Fruit fly (Drosophila melanogaster) whole organism, embryonic: ENCODE results near the gene galene.

Experiments used
- B-H2 ChIP-seq: fragments of 200-800 bp; sonication (Bioruptor generic); optimal IDR thresholded peaks from 2 replicates; lab custom pipeline; 2018; ENCODE audit warnings: missing biosample characterization, mild to moderate bottlenecking, missing genetic modification characterization
- CG10267 ChIP-seq: fragments of 200-800 bp; sonication (Bioruptor generic); optimal IDR thresholded peaks from 2 replicates; lab custom pipeline; 2018; ENCODE audit warnings: missing biosample characterization, mild to moderate bottlenecking, missing genetic modification characterization, moderate library complexity
- CG10274 ChIP-seq: fragments of 200-800 bp; sonication (Bioruptor generic); optimal IDR thresholded peaks from 3 replicates; lab custom pipeline; 2017; ENCODE audit warnings: missing biosample characterization, mild to moderate bottlenecking, missing genetic modification characterization
- CG10959 ChIP-seq: fragments of 200-800 bp; sonication (Bioruptor generic); IDR thresholded peaks from 2 replicates; pipeline ENCODE4 v1.3.6; 2022; ENCODE audit warnings: missing biosample characterization, missing genetic modification characterization
- CG12236 ChIP-seq: fragments of 200-800 bp; sonication (Bioruptor generic); optimal IDR thresholded peaks from 2 replicates; lab custom pipeline; 2016; ENCODE audit warnings: missing biosample characterization, missing genetic modification characterization
- CG12299 ChIP-seq: fragments of 200-800 bp; sonication (Bioruptor generic); optimal IDR thresholded peaks from 2 replicates; lab custom pipeline; 2018; ENCODE audit warnings: missing biosample characterization, mild to moderate bottlenecking, missing genetic modification characterization
- CG14050 ChIP-seq: fragments of 200-800 bp; sonication (Bioruptor generic); IDR thresholded peaks from 3 replicates; pipeline ENCODE4 v1.3.6; 2022; ENCODE audit warnings: missing biosample characterization, missing genetic modification characterization
- CG15011 ChIP-seq: fragments of 200-800 bp; sonication (Bioruptor generic); optimal IDR thresholded peaks from 3 replicates; lab custom pipeline; 2018; ENCODE audit warnings: missing biosample characterization, mild to moderate bottlenecking, missing genetic modification characterization
- CG2120 ChIP-seq: fragments of 200-800 bp; sonication (Bioruptor generic); optimal IDR thresholded peaks from 3 replicates; lab custom pipeline; 2016; ENCODE audit warnings: missing biosample characterization, missing genetic modification characterization
- CG3065 ChIP-seq: fragments of 200-800 bp; sonication (Bioruptor generic); optimal IDR thresholded peaks from 2 replicates; lab custom pipeline; 2016; ENCODE audit warnings: missing biosample characterization, missing genetic modification characterization
- CG3163 ChIP-seq: fragments of 200-800 bp; sonication (Bioruptor generic); optimal IDR thresholded peaks from 3 replicates; lab custom pipeline; 2016; ENCODE audit warnings: missing biosample characterization, missing genetic modification characterization
- CG6813 ChIP-seq: fragments of 200-800 bp; sonication (Bioruptor generic); optimal IDR thresholded peaks from 2 replicates; lab custom pipeline; 2017; ENCODE audit warnings: missing biosample characterization, missing genetic modification characterization, mild to moderate bottlenecking, moderate library complexity, missing genetic modification reagents
- CG8290 ChIP-seq, 3 experiments: fragments of 200-800 bp; sonication (Bioruptor generic); optimal IDR thresholded peaks; 2 replicates each; lab custom pipeline; 2016 to 2019; ENCODE audit warnings: missing biosample characterization in 3 of 3, missing genetic modification characterization in 3 of 3, mild to moderate bottlenecking in 2 of 3, moderate library complexity in 1 of 3
- Chrac-16 ChIP-seq: fragments of 200-800 bp; sonication (Bioruptor generic); optimal IDR thresholded peaks from 3 replicates; lab custom pipeline; 2016; ENCODE audit warnings: missing biosample characterization, missing genetic modification characterization
- Dll ChIP-seq: fragments of 200-800 bp; sonication (Bioruptor generic); IDR thresholded peaks from 4 replicates; pipeline ENCODE4 v1.3.6; 2022; ENCODE audit warnings: missing biosample characterization, missing genetic modification characterization; ENCODE audit not compliant: partially characterized antibody
- Dref ChIP-seq: fragments of 200-800 bp; sonication (Bioruptor generic); IDR thresholded peaks from 2 replicates; pipeline ENCODE4 v1.3.6; 2022; ENCODE audit warnings: missing biosample characterization, missing genetic modification characterization
- ERR ChIP-seq: fragments of 200-800 bp; sonication (Bioruptor generic); optimal IDR thresholded peaks from 2 replicates; lab custom pipeline; 2016; ENCODE audit warnings: missing biosample characterization, missing genetic modification characterization
- Gsc ChIP-seq: fragments of 200-800 bp; sonication (Bioruptor generic); IDR thresholded peaks from 2 replicates; pipeline ENCODE4 v1.3.6; 2022; ENCODE audit warnings: missing biosample characterization, missing genetic modification characterization
- H2.0 ChIP-seq: fragments of 200-800 bp; sonication (Bioruptor generic); IDR thresholded peaks from 2 replicates; pipeline ENCODE4 v1.3.6; 2022; ENCODE audit warnings: missing biosample characterization, missing genetic modification characterization
- HHEX ChIP-seq: fragments of 200-800 bp; sonication (Bioruptor generic); optimal IDR thresholded peaks from 3 replicates; lab custom pipeline; 2017; ENCODE audit warnings: missing biosample characterization, mild to moderate bottlenecking, missing genetic modification characterization, missing genetic modification reagents
- HLH4C ChIP-seq: fragments of 200-800 bp; sonication (Bioruptor generic); IDR thresholded peaks from 3 replicates; pipeline ENCODE4 v1.3.6; 2022; ENCODE audit warnings: missing biosample characterization, missing genetic modification characterization; ENCODE audit not compliant: partially characterized antibody
- HmgZ ChIP-seq: fragments of 200-800 bp; sonication (Bioruptor generic); optimal IDR thresholded peaks from 2 replicates; lab custom pipeline; 2018; ENCODE audit warnings: missing biosample characterization, mild to moderate bottlenecking, missing genetic modification characterization
- Neu2 ChIP-seq: fragments of 200-800 bp; sonication (Bioruptor generic); optimal IDR thresholded peaks from 3 replicates; lab custom pipeline; 2016; ENCODE audit warnings: missing biosample characterization, missing genetic modification characterization, borderline replicate concordance
- Oli ChIP-seq: fragments of 200-800 bp; sonication (Bioruptor generic); optimal IDR thresholded peaks from 2 replicates; lab custom pipeline; 2018; ENCODE audit warnings: missing biosample characterization, mild to moderate bottlenecking, missing genetic modification characterization, moderate library complexity
- Rfx ChIP-seq: fragments of 200-800 bp; sonication (Bioruptor generic); IDR thresholded peaks from 2 replicates; pipeline ENCODE4 v1.3.6; 2022; ENCODE audit warnings: missing biosample characterization, missing genetic modification characterization
- Spps ChIP-seq: fragments of 200-800 bp; sonication (Bioruptor generic); optimal IDR thresholded peaks from 2 replicates; lab custom pipeline; 2018; ENCODE audit warnings: missing biosample characterization, mild to moderate bottlenecking, missing genetic modification characterization
- Ssrp ChIP-seq: fragments of 200-800 bp; sonication (Bioruptor generic); optimal IDR thresholded peaks from 2 replicates; lab custom pipeline; 2018; ENCODE audit warnings: missing biosample characterization, mild to moderate bottlenecking, missing genetic modification characterization, moderate library complexity
- Stat92E ChIP-seq, 3 experiments: fragments of >200 bp in 2 of 3; fragments of 200-800 bp in 1 of 3; sonication (Bioruptor generic) in 1 of 3; optimal IDR thresholded peaks; 2 replicates each; lab custom pipeline; 2017 to 2019; ENCODE audit warnings: missing biosample characterization in 3 of 3, missing genetic modification characterization in 3 of 3, mild to moderate bottlenecking in 1 of 3, moderate library complexity in 1 of 3
- ase ChIP-seq: fragments of 200-800 bp; sonication (Bioruptor generic); IDR thresholded peaks from 3 replicates; pipeline ENCODE4 v1.3.6; 2022; ENCODE audit warnings: missing biosample characterization, missing genetic modification characterization
- bowl ChIP-seq: fragments of 200-800 bp; sonication (Bioruptor generic); IDR thresholded peaks from 2 replicates; pipeline ENCODE4 v1.3.6; 2022; ENCODE audit warnings: missing biosample characterization, missing genetic modification characterization
- btn ChIP-seq: fragments of 200-800 bp; sonication (Bioruptor generic); optimal IDR thresholded peaks from 2 replicates; lab custom pipeline; 2016; ENCODE audit warnings: missing biosample characterization, missing genetic modification characterization
- exex ChIP-seq: fragments of 200-800 bp; sonication (Bioruptor generic); optimal IDR thresholded peaks from 4 replicates; lab custom pipeline; 2018; ENCODE audit warnings: missing biosample characterization, mild to moderate bottlenecking, missing genetic modification characterization, moderate library complexity
- fd3F ChIP-seq: fragments of 200-800 bp; sonication (Bioruptor generic); optimal IDR thresholded peaks from 2 replicates; lab custom pipeline; 2018; ENCODE audit warnings: missing biosample characterization, mild to moderate bottlenecking, missing genetic modification characterization, moderate library complexity
- grn ChIP-seq: fragments of 200-800 bp; sonication (Bioruptor generic); optimal IDR thresholded peaks from 3 replicates; lab custom pipeline; 2017; ENCODE audit warnings: missing biosample characterization, missing genetic modification characterization
- ind ChIP-seq: fragments of 200-800 bp; sonication (Bioruptor generic); optimal IDR thresholded peaks from 3 replicates; lab custom pipeline; 2016; ENCODE audit warnings: missing biosample characterization, missing genetic modification characterization
- lmd ChIP-seq: fragments of 200-800 bp; sonication (Bioruptor generic); IDR thresholded peaks from 2 replicates; pipeline ENCODE4 v1.3.6; 2022; ENCODE audit warnings: missing biosample characterization, missing genetic modification characterization
- nerfin-1 ChIP-seq: fragments of 200-800 bp; sonication (Bioruptor generic); optimal IDR thresholded peaks from 3 replicates; lab custom pipeline; 2019; ENCODE audit warnings: missing biosample characterization, mild to moderate bottlenecking, missing genetic modification characterization, moderate library complexity
- otp ChIP-seq: fragments of 200-800 bp; sonication (Bioruptor generic); IDR thresholded peaks from 3 replicates; pipeline ENCODE4, ENCODE4 v1.3.6; 2022; ENCODE audit warnings: missing biosample characterization, missing genetic modification characterization
- slp2 ChIP-seq: fragments of 200-800 bp; sonication (Bioruptor generic); optimal IDR thresholded peaks from 2 replicates; lab custom pipeline; 2016; ENCODE audit warnings: missing biosample characterization, missing genetic modification characterization
- unc-4 ChIP-seq: fragments of 200-800 bp; sonication (Bioruptor generic); IDR thresholded peaks from 2 replicates; pipeline ENCODE4 v1.3.6; 2022; ENCODE audit warnings: missing biosample characterization, missing genetic modification characterization; ENCODE audit not compliant: partially characterized antibody
- vnd ChIP-seq: fragments of 200-800 bp; sonication (Bioruptor generic); IDR thresholded peaks from 3 replicates; pipeline ENCODE4 v1.3.6; 2022; ENCODE audit warnings: missing biosample characterization, missing genetic modification characterization; ENCODE audit not compliant: partially characterized antibody

Gene galene

dm6 chr3L:1216460-1216859, 19.1 kb upstream of the galene start (continued):
- TF ChIP-seq ase (no peak), Dll (GFP tag; lab: Robert Waterston, UW) (no peak), CG10959 (GFP tag; lab: Robert Waterston, UW) (peak; percentile 54), CG3163 (GFP tag; lab: Kevin White, UChicago) (no peak), fd3F (GFP tag; lab: Kevin White, UChicago) (no peak), CG8290 (GFP tag; optimal IDR thresholded peaks at IDR 0.05; lab: Kevin White, UChicago) (no peak), CG8290 (tag; optimal IDR thresholded peaks at IDR 0.05; lab: Kevin White, UChicago) (peak in 1 of 2 experiments; percentile 45), lmd (GFP tag; lab: Robert Waterston, UW) (peak; percentile 45), Chrac-16 (GFP tag; lab: Kevin White, UChicago) (peak; percentile 17), CG10274 (GFP tag; lab: Kevin White, UChicago) (no peak), CG6813 (GFP tag; lab: Kevin White, UChicago) (peak; percentile 38), Ssrp (tag; lab: Kevin White, UChicago) (peak; percentile 47), nerfin-1 (tag; lab: Kevin White, UChicago) (peak; percentile 37), B-H2 (GFP tag; lab: Kevin White, UChicago) (no peak), Gsc (GFP tag; lab: Robert Waterston, UW) (no peak), CG3065 (no peak), ERR (no peak), CG15011 (GFP tag; lab: Kevin White, UChicago) (peak; percentile 15), Rfx (GFP tag; lab: Robert Waterston, UW) (0 out of 2 replicates have a peak, but pooled peaks have one; percentile 12), CG14050 (GFP tag; lab: Robert Waterston, UW) (no peak), CG12299 (tag; lab: Kevin White, UChicago) (no peak), vnd (GFP tag; lab: Robert Waterston, UW) (no peak), Dref (GFP tag; lab: Robert Waterston, UW) (no peak), CG10267 (tag; lab: Kevin White, UChicago) (peak; percentile 14), H2.0 (GFP tag; lab: Robert Waterston, UW) (no peak), ind (GFP tag; lab: Kevin White, UChicago) (peak; percentile 49), otp (no peak), Neu2 (no peak), HLH4C (GFP tag; lab: Robert Waterston, UW) (no peak), HHEX (GFP tag; lab: Kevin White, UChicago) (peak; percentile 29), unc-4 (GFP tag; lab: Robert Waterston, UW) (no peak), CG12236 (GFP tag; lab: Kevin White, UChicago) (no peak), btn (GFP tag; lab: Kevin White, UChicago) (peak; percentile 47), Stat92E (GFP tag; optimal IDR thresholded peaks at IDR 0.05; lab: Kevin White, UChicago) (no peak)

DNA sequence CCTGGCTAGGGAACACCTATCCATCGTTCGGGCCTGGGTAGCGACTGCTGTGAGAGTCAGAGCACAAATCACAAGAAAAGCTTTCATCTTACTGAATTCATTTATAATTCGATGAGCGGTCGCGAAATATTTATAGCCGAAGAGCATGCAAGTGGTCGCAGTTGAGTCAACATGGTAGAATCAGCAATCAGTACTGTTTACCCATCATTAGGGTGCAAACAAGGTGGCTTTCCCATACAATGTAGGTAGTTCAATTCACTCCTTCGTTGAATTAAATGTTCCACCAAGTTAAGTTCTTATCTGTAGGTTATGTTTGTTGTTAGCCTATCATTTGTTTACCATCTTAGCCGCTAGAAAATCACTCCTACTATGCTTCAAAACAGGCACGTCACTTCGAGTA, 16.9 kb upstream of the galene start, which contains the start of gene LysP:
Gene LysP, minus strand, starts transcription at position 101 of the 400 bp plus-strand sequence.
- TF ChIP-seq CG10274 (GFP tag; lab: Kevin White, UChicago) (no peak), CG2120 (GFP tag; lab: Kevin White, UChicago) (no peak), exex (tag; lab: Kevin White, UChicago) (peak; percentile 15), grn (GFP tag; lab: Kevin White, UChicago) (peak; percentile 43), Oli (tag; lab: Kevin White, UChicago) (no peak), bowl (GFP tag; lab: Robert Waterston, UW) (no peak), slp2 (GFP tag; lab: Kevin White, UChicago) (no peak), HmgZ (tag; lab: Kevin White, UChicago) (no peak), Spps (tag; lab: Kevin White, UChicago) (no peak)
